In genomic region chrV:975184-975583, ce11 we compare ENCODE assay signal across 4 worm cellular contexts.
TF ChIP-seq lines count a peak whose summit lies in the region.

No protein-coding gene starts in this region.

TF ChIP-seq in whole organism, L2 larva, 48 proteins besides CTCF, POLR2A, EP300 and RAD21:
- TF ChIP-seq nhr-129 (tag; optimal IDR thresholded peaks at IDR 0.05; lab: Kevin White, UChicago) (peak; percentile 48), C34F6.9 (tag; optimal IDR thresholded peaks at IDR 0.05; lab: Kevin White, UChicago) (peak; percentile 75), nhr-6 (tag; optimal IDR thresholded peaks at IDR 0.05; lab: Kevin White, UChicago) (peak; percentile 21), crh-2 (tag; optimal IDR thresholded peaks at IDR 0.05; lab: Kevin White, UChicago) (peak; percentile 40), nhr-12 (tag; optimal IDR thresholded peaks at IDR 0.05; lab: Kevin White, UChicago) (no peak), fos-1 (tag; optimal IDR thresholded peaks at IDR 0.05; lab: Kevin White, UChicago) (peak; percentile 58), nhr-25 (tag; optimal IDR thresholded peaks at IDR 0.05; lab: Kevin White, UChicago) (peak; percentile 46), sma-9 (GFP tag; optimal IDR thresholded peaks at IDR 0.05; lab: Kevin White, UChicago) (peak; percentile 60), sma-9 (tag; optimal IDR thresholded peaks at IDR 0.05; lab: Kevin White, UChicago) (no peak), lin-39 (tag; optimal IDR thresholded peaks at IDR 0.05; lab: Kevin White, UChicago) (no peak), mab-5 (tag; optimal IDR thresholded peaks at IDR 0.05; lab: Kevin White, UChicago) (peak; percentile 51), unc-55 (GFP tag; optimal IDR thresholded peaks at IDR 0.05; lab: Kevin White, UChicago) (peak; percentile 66), sem-4 (tag; optimal IDR thresholded peaks at IDR 0.05; lab: Kevin White, UChicago) (peak; percentile 40), egl-27 (tag; optimal IDR thresholded peaks at IDR 0.05; lab: Kevin White, UChicago) (peak; percentile 71), F13H6.1 (tag; optimal IDR thresholded peaks at IDR 0.05; lab: Kevin White, UChicago) (peak; percentile 98), zag-1 (tag; optimal IDR thresholded peaks at IDR 0.05; lab: Kevin White, UChicago) (peak; percentile 44), alr-1 (tag; optimal IDR thresholded peaks at IDR 0.05; lab: Kevin White, UChicago) (no peak), lsy-2 (tag; optimal IDR thresholded peaks at IDR 0.05; lab: Kevin White, UChicago) (peak; percentile 11 to 64), lin-13 (GFP tag; optimal IDR thresholded peaks at IDR 0.05; lab: Kevin White, UChicago) (peak; percentile 39), Y55F3AM.14 (GFP tag; optimal IDR thresholded peaks at IDR 0.05; lab: Kevin White, UChicago) (no peak)

TF ChIP-seq in whole organism, L4 larva, 104 proteins besides CTCF, POLR2A, EP300 and RAD21 (continues in another document):
- TF ChIP-seq cey-2 (tag; optimal IDR thresholded peaks at IDR 0.05; lab: Kevin White, UChicago; ENCODE audit: borderline replicate concordance, insufficient read depth) (no peak), hmg-1.1 (GFP tag; IDR thresholded peaks at IDR 0.05; lab: Robert Waterston, UW) (peak; percentile 71), lin-38 (GFP tag; IDR thresholded peaks at IDR 0.05; lab: Robert Waterston, UW) (0 out of 2 replicates have a peak, but pooled peaks have one; percentile 8), nhr-42 (GFP tag; IDR thresholded peaks at IDR 0.05; lab: Robert Waterston, UW) (no peak), lsy-2 (tag; optimal IDR thresholded peaks at IDR 0.05; lab: Kevin White, UChicago) (peak; percentile 34 to 50), dpl-1 (GFP tag; optimal IDR thresholded peaks at IDR 0.05; lab: Kevin White, UChicago) (peak; percentile 44), daf-8 (GFP tag; IDR thresholded peaks at IDR 0.05; lab: Robert Waterston, UW) (no peak), daf-12 (tag; optimal IDR thresholded peaks at IDR 0.05; lab: Kevin White, UChicago) (no peak), ctbp-1 (GFP tag; IDR thresholded peaks at IDR 0.05; lab: Robert Waterston, UW) (0 out of 2 replicates have a peak, but pooled peaks have one; percentile 35), hlh-30 (tag; optimal IDR thresholded peaks at IDR 0.05; lab: Kevin White, UChicago; ENCODE audit: insufficient read depth) (peak; percentile 44), mep-1 (tag; optimal IDR thresholded peaks at IDR 0.05; lab: Kevin White, UChicago) (peak; percentile 78), hif-1 (tag; optimal IDR thresholded peaks at IDR 0.05; lab: Kevin White, UChicago) (peak in 1 of 2 experiments; percentile 40), F37D6.2 (tag; optimal IDR thresholded peaks at IDR 0.05; lab: Kevin White, UChicago) (peak; percentile 35), ZK546.5 (tag; optimal IDR thresholded peaks at IDR 0.05; lab: Kevin White, UChicago) (no peak), nhr-6 (tag; optimal IDR thresholded peaks at IDR 0.05; lab: Kevin White, UChicago) (no peak), unc-62 (GFP tag; optimal IDR thresholded peaks at IDR 0.05 in 1 of 2; lab: Kevin White, UChicago) (peak in 1 of 2 experiments; percentile 99), unc-62 (tag; optimal IDR thresholded peaks at IDR 0.05; lab: Kevin White, UChicago) (no peak), rbr-2 (tag; optimal IDR thresholded peaks at IDR 0.05; lab: Kevin White, UChicago) (peak; percentile 47), lin-39 (tag; optimal IDR thresholded peaks at IDR 0.05; lab: Kevin White, UChicago) (no peak), nhr-28 (tag; optimal IDR thresholded peaks at IDR 0.05; lab: Kevin White, UChicago) (peak; percentile 30), snpc-1.2 (GFP tag; IDR thresholded peaks at IDR 0.05; lab: Robert Waterston, UW) (no peak), sdz-12 (GFP tag; optimal IDR thresholded peaks at IDR 0.05; lab: Kevin White, UChicago) (no peak), dmd-9 (GFP tag; IDR thresholded peaks at IDR 0.05; lab: Robert Waterston, UW) (no peak), mes-2 (tag; optimal IDR thresholded peaks at IDR 0.05; lab: Kevin White, UChicago; ENCODE audit: poor library complexity, severe bottlenecking) (peak; percentile 9)

TF ChIP-seq in whole organism, late embryonic, 69 proteins besides CTCF, POLR2A, EP300 and RAD21 (continues in another document):
- TF ChIP-seq ahr-1 (tag; optimal IDR thresholded peaks at IDR 0.05; lab: Kevin White, UChicago), result no peak
- peak; percentile 54 for TF ChIP-seq ref-2 (tag; optimal IDR thresholded peaks at IDR 0.05; lab: Kevin White, UChicago)
- TF ChIP-seq tbx-2 (tag; optimal IDR thresholded peaks at IDR 0.05; lab: Kevin White, UChicago), result peak; percentile 30
- TF ChIP-seq hlh-8 (tag; optimal IDR thresholded peaks at IDR 0.05; lab: Kevin White, UChicago), result peak; percentile 75
- peak; percentile 37 for TF ChIP-seq ceh-2 (tag; optimal IDR thresholded peaks at IDR 0.05; lab: Kevin White, UChicago)
- peak; percentile 7 for TF ChIP-seq ceh-30 (tag; optimal IDR thresholded peaks at IDR 0.05; lab: Kevin White, UChicago)
- TF ChIP-seq npax-4 (tag; optimal IDR thresholded peaks at IDR 0.05; lab: Kevin White, UChicago), result no peak
- TF ChIP-seq F13H6.1 (tag; optimal IDR thresholded peaks at IDR 0.05; lab: Kevin White, UChicago), result peak; percentile 69
- no peak for TF ChIP-seq che-1 (tag; optimal IDR thresholded peaks at IDR 0.05; lab: Kevin White, UChicago)
- peak; percentile 21 for TF ChIP-seq elt-2 (tag; optimal IDR thresholded peaks at IDR 0.05; lab: Kevin White, UChicago)
- TF ChIP-seq nfya-1 (tag; optimal IDR thresholded peaks at IDR 0.05; lab: Kevin White, UChicago), result peak; percentile 79
- peak; percentile 18 for TF ChIP-seq ceh-18 (tag; optimal IDR thresholded peaks at IDR 0.05; lab: Kevin White, UChicago)
- TF ChIP-seq odd-2 (tag; optimal IDR thresholded peaks at IDR 0.05; lab: Kevin White, UChicago), result no peak
- TF ChIP-seq K02D7.2 (tag; optimal IDR thresholded peaks at IDR 0.05; lab: Kevin White, UChicago), result no peak
- peak; percentile 79 for TF ChIP-seq ceh-34 (tag; optimal IDR thresholded peaks at IDR 0.05; lab: Kevin White, UChicago)
- TF ChIP-seq ama-1 (optimal IDR thresholded peaks at IDR 0.05; lab: Kevin White, UChicago), result no peak
- TF ChIP-seq syd-9 (tag; optimal IDR thresholded peaks at IDR 0.05; lab: Kevin White, UChicago), result peak; percentile 18
- peak; percentile 49 for TF ChIP-seq eyg-1 (tag; optimal IDR thresholded peaks at IDR 0.05; lab: Kevin White, UChicago)
- peak; percentile 43 for TF ChIP-seq ceh-19 (GFP tag; optimal IDR thresholded peaks at IDR 0.05; lab: Kevin White, UChicago)
- peak; percentile 66 for TF ChIP-seq ceh-31 (tag; optimal IDR thresholded peaks at IDR 0.05; lab: Kevin White, UChicago)
- TF ChIP-seq unc-42 (tag; optimal IDR thresholded peaks at IDR 0.05; lab: Kevin White, UChicago), result peak; percentile 13
- no peak for TF ChIP-seq pax-1 (tag; optimal IDR thresholded peaks at IDR 0.05; lab: Kevin White, UChicago)
- no peak for TF ChIP-seq fax-1 (tag; optimal IDR thresholded peaks at IDR 0.05; lab: Kevin White, UChicago)
- TF ChIP-seq sdc-2 (tag; optimal IDR thresholded peaks at IDR 0.05; lab: Kevin White, UChicago), result peak; percentile 25
- TF ChIP-seq ceh-45 (GFP tag; IDR thresholded peaks at IDR 0.05; lab: Robert Waterston, UW), result no peak
- TF ChIP-seq mec-3 (tag; optimal IDR thresholded peaks at IDR 0.05; lab: Kevin White, UChicago; ENCODE audit: borderline replicate concordance), result no peak
- TF ChIP-seq madf-2 (tag; optimal IDR thresholded peaks at IDR 0.05; lab: Kevin White, UChicago), result no peak

TF ChIP-seq in whole organism, mixed stage, embryonic, 35 proteins besides CTCF, POLR2A, EP300 and RAD21 (continues in another document):
- no peak for TF ChIP-seq nhr-76 (tag; optimal IDR thresholded peaks at IDR 0.05; lab: Kevin White, UChicago)
- TF ChIP-seq ceh-39 (tag; optimal IDR thresholded peaks at IDR 0.05; lab: Kevin White, UChicago), result no peak
- TF ChIP-seq ces-1 (GFP tag; optimal IDR thresholded peaks at IDR 0.05; lab: Kevin White, UChicago), result peak; percentile 85
- no peak for TF ChIP-seq bed-3 (GFP tag; optimal IDR thresholded peaks at IDR 0.05; lab: Kevin White, UChicago)
- TF ChIP-seq ham-2 (GFP tag; optimal IDR thresholded peaks at IDR 0.05; lab: Kevin White, UChicago), result peak; percentile 7
- TF ChIP-seq nhr-12 (tag; optimal IDR thresholded peaks at IDR 0.05; lab: Kevin White, UChicago), result no peak
- TF ChIP-seq nhr-28 (tag; optimal IDR thresholded peaks at IDR 0.05; lab: Kevin White, UChicago), result no peak
- TF ChIP-seq mls-2 (tag; optimal IDR thresholded peaks at IDR 0.05; lab: Kevin White, UChicago), result peak; percentile 66
- no peak for TF ChIP-seq snpc-4 (tag; optimal IDR thresholded peaks at IDR 0.05; lab: Kevin White, UChicago)
- peak; percentile 50 for TF ChIP-seq drap-1 (GFP tag; optimal IDR thresholded peaks at IDR 0.05; lab: Kevin White, UChicago)
- TF ChIP-seq blmp-1 (tag; optimal IDR thresholded peaks at IDR 0.05; lab: Kevin White, UChicago), result no peak
- no peak for TF ChIP-seq unc-39 (tag; optimal IDR thresholded peaks at IDR 0.05; lab: Kevin White, UChicago)
- no peak for TF ChIP-seq flh-1 (GFP tag; optimal IDR thresholded peaks at IDR 0.05; lab: Kevin White, UChicago)
- peak; percentile 9 for TF ChIP-seq lin-13 (tag; optimal IDR thresholded peaks at IDR 0.05; lab: Kevin White, UChicago)
- no peak for TF ChIP-seq elt-3 (tag; optimal IDR thresholded peaks at IDR 0.05; lab: Kevin White, UChicago)
- TF ChIP-seq sem-2 (GFP tag; optimal IDR thresholded peaks at IDR 0.05; lab: Kevin White, UChicago), result no peak
- TF ChIP-seq cnd-1 (tag; optimal IDR thresholded peaks at IDR 0.05; lab: Kevin White, UChicago), result peak; percentile 74
- TF ChIP-seq lsy-2 (tag; optimal IDR thresholded peaks at IDR 0.05; lab: Kevin White, UChicago), result peak; percentile 43
- TF ChIP-seq M03D4.4 (tag; optimal IDR thresholded peaks at IDR 0.05; lab: Kevin White, UChicago), result peak; percentile 30
- TF ChIP-seq pha-4 (tag; optimal IDR thresholded peaks at IDR 0.05; lab: Kevin White, UChicago), result no peak
- no peak for TF ChIP-seq ceh-83 (GFP tag; optimal IDR thresholded peaks at IDR 0.05; lab: Kevin White, UChicago)
- peak; percentile 98 for TF ChIP-seq unc-62 (GFP tag; optimal IDR thresholded peaks at IDR 0.05; lab: Kevin White, UChicago)
- peak; percentile 77 for TF ChIP-seq lin-32 (GFP tag; optimal IDR thresholded peaks at IDR 0.05; lab: Kevin White, UChicago)
- TF ChIP-seq ceh-43 (GFP tag; optimal IDR thresholded peaks at IDR 0.05; lab: Kevin White, UChicago), result no peak
- TF ChIP-seq hlh-1 (tag; optimal IDR thresholded peaks at IDR 0.05; lab: Kevin White, UChicago), result peak; percentile 12
- TF ChIP-seq tbx-8 (GFP tag; optimal IDR thresholded peaks at IDR 0.05; lab: Kevin White, UChicago), result peak; percentile 42
- TF ChIP-seq mep-1 (tag; optimal IDR thresholded peaks at IDR 0.05; lab: Kevin White, UChicago), result peak; percentile 37
- TF ChIP-seq zip-8 (tag; optimal IDR thresholded peaks at IDR 0.05; lab: Kevin White, UChicago), result no peak
- TF ChIP-seq mab-5 (tag; optimal IDR thresholded peaks at IDR 0.05; lab: Kevin White, UChicago), result no peak
- TF ChIP-seq unc-120 (tag; optimal IDR thresholded peaks at IDR 0.05; lab: Kevin White, UChicago; ENCODE audit: poor library complexity, severe bottlenecking), result peak; percentile 83
- no peak for TF ChIP-seq elt-1 (tag; optimal IDR thresholded peaks at IDR 0.05; lab: Kevin White, UChicago; ENCODE audit: borderline replicate concordance, insufficient read depth)
